Worm (Caenorhabditis elegans) whole organism, early embryonic: ENCODE results near the gene twk-3.

Experiments used
- F13C5.2 ChIP-seq: sonication (generic microtip); optimal IDR thresholded peaks from 2 replicates; lab custom pipeline; 2017; ENCODE audit warnings: mild to moderate bottlenecking, missing genetic modification characterization, inconsistent platforms, missing compliant biosample characterization
- ama-1 ChIP-seq: fragments of 150-350 bp; optimal IDR thresholded peaks from 2 replicates; lab custom pipeline; 2014
- ceh-13 ChIP-seq: fragments of 200-800 bp; sonication (Bioruptor generic); optimal IDR thresholded peaks from 2 replicates; lab custom pipeline; 2018; ENCODE audit warnings: mild to moderate bottlenecking, missing genetic modification characterization, missing compliant biosample characterization
- ceh-36 ChIP-seq: sonication (generic microtip); optimal IDR thresholded peaks from 2 replicates; lab custom pipeline; 2016; ENCODE audit warnings: missing genetic modification characterization, inconsistent platforms, missing compliant biosample characterization
- ets-7 ChIP-seq: sonication (generic microtip); optimal IDR thresholded peaks from 2 replicates; lab custom pipeline; 2016; ENCODE audit warnings: missing genotype, missing genetic modification characterization, missing compliant biosample characterization
- flt-1 ChIP-seq: fragments of 200-800 bp; sonication (Bioruptor generic); IDR thresholded peaks from 2 replicates; pipeline ENCODE4 v1.3.6; 2022; ENCODE audit warnings: missing genetic modification characterization, missing compliant biosample characterization
- hmbx-1 ChIP-seq: sonication (generic microtip); optimal IDR thresholded peaks from 2 replicates; lab custom pipeline; 2016; ENCODE audit warnings: mild to moderate bottlenecking, missing genetic modification characterization, missing compliant biosample characterization
- sea-1 ChIP-seq: fragments of 200-800 bp; sonication (Bioruptor generic); conservative IDR thresholded peaks from 2 replicates; pipeline ENCODE4 v1.3.6; 2022; ENCODE audit warnings: missing genetic modification characterization, missing compliant biosample characterization

ce11 chrII:8170374-8170773 lies 42.2 kb downstream of the twk-3 start, which contains the start of gene T05C12.11:
- TF ChIP-seq flt-1 (GFP tag; lab: Robert Waterston, UW) (no peak), sea-1 (GFP tag; lab: Robert Waterston, UW) (no peak), ets-7 (no peak), ama-1 (lab: Kevin White, UChicago) (no peak), ceh-13 (no peak), F13C5.2 (tag; lab: Kevin White, UChicago) (no peak), ceh-36 (tag; lab: Kevin White, UChicago) (no peak), hmbx-1 (tag; lab: Kevin White, UChicago) (no peak)
